Worm (Caenorhabditis elegans): ENCODE measurements around the gene srh-16.

The srh-16 gene

ce11 chrV:12291587-12291986 is at the start of gene srh-16, which contains the start of gene srpa-68 (continued):
- TF ChIP-seq ceh-34 (tag; optimal IDR thresholded peaks at IDR 0.05) (peak; percentile 58), pha-2 (tag; optimal IDR thresholded peaks at IDR 0.05) (peak; percentile 65), fkh-10 (GFP tag; optimal IDR thresholded peaks at IDR 0.05) (no peak), odd-2 (tag; optimal IDR thresholded peaks at IDR 0.05) (peak; percentile 60), dve-1 (tag; optimal IDR thresholded peaks at IDR 0.05) (no peak), ahr-1 (tag; optimal IDR thresholded peaks at IDR 0.05) (peak; percentile 15), lim-6 (tag; optimal IDR thresholded peaks at IDR 0.05) (no peak), che-1 (tag; optimal IDR thresholded peaks at IDR 0.05) (peak; percentile 53), elt-2 (tag; optimal IDR thresholded peaks at IDR 0.05) (peak; percentile 79), pax-1 (tag; optimal IDR thresholded peaks at IDR 0.05) (no peak), C38D4.7 (GFP tag; optimal IDR thresholded peaks at IDR 0.05) (peak; percentile 49), K02D7.2 (tag; optimal IDR thresholded peaks at IDR 0.05) (peak; percentile 42), ztf-16 (tag; optimal IDR thresholded peaks at IDR 0.05) (peak; percentile 28), sdc-2 (tag; optimal IDR thresholded peaks at IDR 0.05) (no peak), ref-2 (tag; optimal IDR thresholded peaks at IDR 0.05) (no peak), pha-4 (tag; optimal IDR thresholded peaks at IDR 0.05) (no peak)

- no peak for TF ChIP-seq sdc-2 (tag; optimal IDR thresholded peaks at IDR 0.05)
- TF ChIP-seq T23F11.4 (GFP tag; optimal IDR thresholded peaks at IDR 0.05) = no peak
- TF ChIP-seq ceh-18 (tag; optimal IDR thresholded peaks at IDR 0.05) = no peak
- TF ChIP-seq ceh-48 (tag; optimal IDR thresholded peaks at IDR 0.05) = no peak
- no peak for TF ChIP-seq ahr-1 (tag; optimal IDR thresholded peaks at IDR 0.05)
- no peak for TF ChIP-seq pat-9 (tag; optimal IDR thresholded peaks at IDR 0.05)
- no peak for TF ChIP-seq ama-1 (optimal IDR thresholded peaks at IDR 0.05)
- TF ChIP-seq C38D4.7 (GFP tag; optimal IDR thresholded peaks at IDR 0.05) = no peak
- no peak for TF ChIP-seq hlh-6 (tag; optimal IDR thresholded peaks at IDR 0.05)
- no peak for TF ChIP-seq sox-2 (GFP tag; IDR thresholded peaks at IDR 0.05)
- no peak for TF ChIP-seq ceh-24 (tag; optimal IDR thresholded peaks at IDR 0.05)
Observed at ce11 chrV:12244980-12245742, 46.5 kb upstream of the srh-16 start, which contains the start of the genes T04H1.13, slfl-5 and rad-50. Gene T04H1.13, minus strand, starts transcription at chrV:12245030. Gene slfl-5, minus strand, starts transcription at chrV:12245044. Gene rad-50, plus strand, starts transcription at chrV:12245646.

- TF ChIP-seq ceh-48 (tag; optimal IDR thresholded peaks at IDR 0.05) (peak; percentile 1), ceh-6 (GFP tag; optimal IDR thresholded peaks at IDR 0.05) (no peak)
Observed at ce11 chrV:12245777-12246452, 45.7 kb upstream of the srh-16 start.

ce11 chrV:12251041-12251440 is 40.6 kb upstream of the srh-16 start, which contains the start of gene T04H1.5:
Gene T04H1.5, plus strand, starts transcription at chrV:12251341.
- TF ChIP-seq nfya-1 (tag; optimal IDR thresholded peaks at IDR 0.05) = no peak
- no peak for TF ChIP-seq pax-1 (tag; optimal IDR thresholded peaks at IDR 0.05)
- no peak for TF ChIP-seq hlh-8 (tag; optimal IDR thresholded peaks at IDR 0.05)
- TF ChIP-seq ceh-9 (tag; optimal IDR thresholded peaks at IDR 0.05) = no peak
- no peak for TF ChIP-seq dmd-4 (tag; optimal IDR thresholded peaks at IDR 0.05; ENCODE audit: borderline replicate concordance)
- TF ChIP-seq ceh-34 (tag; optimal IDR thresholded peaks at IDR 0.05) = no peak
- TF ChIP-seq sox-2 (GFP tag; IDR thresholded peaks at IDR 0.05) = no peak
- TF ChIP-seq unc-86 (tag; optimal IDR thresholded peaks at IDR 0.05) = no peak
- TF ChIP-seq nhr-232 (tag; optimal IDR thresholded peaks at IDR 0.05) = no peak
- TF ChIP-seq rnt-1 (tag; optimal IDR thresholded peaks at IDR 0.05) = no peak
- no peak for TF ChIP-seq K09A11.1 (tag; optimal IDR thresholded peaks at IDR 0.05; ENCODE audit: insufficient read depth)
- no peak for TF ChIP-seq pag-3 (tag; optimal IDR thresholded peaks at IDR 0.05; ENCODE audit: borderline replicate concordance)
- TF ChIP-seq F13H6.1 (tag; optimal IDR thresholded peaks at IDR 0.05) = no peak
- TF ChIP-seq npax-4 (tag; optimal IDR thresholded peaks at IDR 0.05) = no peak
- TF ChIP-seq hlh-15 (tag; optimal IDR thresholded peaks at IDR 0.05) = no peak
- TF ChIP-seq tbx-2 (tag; optimal IDR thresholded peaks at IDR 0.05) = no peak
- TF ChIP-seq pha-2 (tag; optimal IDR thresholded peaks at IDR 0.05) = no peak
- no peak for TF ChIP-seq gmeb-2 (tag; optimal IDR thresholded peaks at IDR 0.05)
- no peak for TF ChIP-seq odd-2 (tag; optimal IDR thresholded peaks at IDR 0.05)
- TF ChIP-seq C08G9.2 (tag; optimal IDR thresholded peaks at IDR 0.05) = no peak

All from whole organism, late embryonic.